Fruit fly (Drosophila melanogaster): ENCODE data around the gene CG2975.

Gene CG2975

dm6 chr2L:2857862-2858734 lies 18.2 kb downstream of the CG2975 start:
- TF ChIP-seq GATAd (GFP tag; optimal IDR thresholded peaks at IDR 0.05) (no peak), Myc (optimal IDR thresholded peaks at IDR 0.05) (no peak), sv (GFP tag; optimal IDR thresholded peaks at IDR 0.05) (no peak), pan (optimal IDR thresholded peaks at IDR 0.05) (no peak), woc (GFP tag; optimal IDR thresholded peaks at IDR 0.05) (peak; percentile 47), dl (GFP tag; optimal IDR thresholded peaks at IDR 0.05; ENCODE audit: insufficient read depth in 1 of 2, partially characterized antibody in 2 of 2) (peak in 1 of 2 experiments; percentile 2), Vsx2 (GFP tag; optimal IDR thresholded peaks at IDR 0.05; ENCODE audit: partially characterized antibody) (no peak), ey (GFP tag; optimal IDR thresholded peaks at IDR 0.05) (peak; percentile 41), usp (GFP tag; optimal IDR thresholded peaks at IDR 0.05) (no peak), sage (GFP tag; optimal IDR thresholded peaks at IDR 0.05) (no peak), CG32264 (GFP tag; optimal IDR thresholded peaks at IDR 0.05) (peak; percentile 23), HLH106 (tag; optimal IDR thresholded peaks at IDR 0.05) (peak; percentile 18), Abd-B (GFP tag; optimal IDR thresholded peaks at IDR 0.05) (no peak), CrebA (GFP tag; optimal IDR thresholded peaks at IDR 0.05; ENCODE audit: borderline replicate concordance) (peak; percentile 51), Hr83 (GFP tag; optimal IDR thresholded peaks at IDR 0.05; ENCODE audit: poor library complexity, severe bottlenecking) (peak; percentile 32), Dfd (GFP tag; optimal IDR thresholded peaks at IDR 0.05) (peak; percentile 15), fru (GFP tag; optimal IDR thresholded peaks at IDR 0.05) (peak; percentile 3), Sp1 (GFP tag; optimal IDR thresholded peaks at IDR 0.05) (peak; percentile 2), dmrt93B (GFP tag; optimal IDR thresholded peaks at IDR 0.05) (no peak), tai (GFP tag; optimal IDR thresholded peaks at IDR 0.05) (peak; percentile 45), jim (GFP tag; optimal IDR thresholded peaks at IDR 0.05) (no peak), Rel (GFP tag; optimal IDR thresholded peaks at IDR 0.05) (no peak), Rel (tag; optimal IDR thresholded peaks at IDR 0.05) (peak; percentile 17), CG9705 (GFP tag; optimal IDR thresholded peaks at IDR 0.05) (no peak), foxo (GFP tag; optimal IDR thresholded peaks at IDR 0.05) (peak in 1 of 2 experiments; percentile 41), dsf (GFP tag; optimal IDR thresholded peaks at IDR 0.05; ENCODE audit: borderline replicate concordance) (no peak), psq (GFP tag; optimal IDR thresholded peaks at IDR 0.05) (no peak), N (GFP tag; optimal IDR thresholded peaks at IDR 0.05) (no peak), lola (GFP tag; optimal IDR thresholded peaks at IDR 0.05) (no peak), Hr78 (GFP tag; optimal IDR thresholded peaks at IDR 0.05) (no peak), rgr (GFP tag; optimal IDR thresholded peaks at IDR 0.05) (peak; percentile 22), Mio (GFP tag; optimal IDR thresholded peaks at IDR 0.05) (no peak), Hnf4 (GFP tag; optimal IDR thresholded peaks at IDR 0.05) (peak; percentile 17), Jra (GFP tag; optimal IDR thresholded peaks at IDR 0.05) (peak; percentile 43), OdsH (GFP tag; optimal IDR thresholded peaks at IDR 0.05) (peak; percentile 24), Dif (GFP tag; optimal IDR thresholded peaks at IDR 0.05; ENCODE audit: partially characterized antibody) (no peak), h (GFP tag; optimal IDR thresholded peaks at IDR 0.05) (peak; percentile 39), brk (GFP tag; optimal IDR thresholded peaks at IDR 0.05) (no peak), br (GFP tag; optimal IDR thresholded peaks at IDR 0.05) (peak; percentile 33)

DNA sequence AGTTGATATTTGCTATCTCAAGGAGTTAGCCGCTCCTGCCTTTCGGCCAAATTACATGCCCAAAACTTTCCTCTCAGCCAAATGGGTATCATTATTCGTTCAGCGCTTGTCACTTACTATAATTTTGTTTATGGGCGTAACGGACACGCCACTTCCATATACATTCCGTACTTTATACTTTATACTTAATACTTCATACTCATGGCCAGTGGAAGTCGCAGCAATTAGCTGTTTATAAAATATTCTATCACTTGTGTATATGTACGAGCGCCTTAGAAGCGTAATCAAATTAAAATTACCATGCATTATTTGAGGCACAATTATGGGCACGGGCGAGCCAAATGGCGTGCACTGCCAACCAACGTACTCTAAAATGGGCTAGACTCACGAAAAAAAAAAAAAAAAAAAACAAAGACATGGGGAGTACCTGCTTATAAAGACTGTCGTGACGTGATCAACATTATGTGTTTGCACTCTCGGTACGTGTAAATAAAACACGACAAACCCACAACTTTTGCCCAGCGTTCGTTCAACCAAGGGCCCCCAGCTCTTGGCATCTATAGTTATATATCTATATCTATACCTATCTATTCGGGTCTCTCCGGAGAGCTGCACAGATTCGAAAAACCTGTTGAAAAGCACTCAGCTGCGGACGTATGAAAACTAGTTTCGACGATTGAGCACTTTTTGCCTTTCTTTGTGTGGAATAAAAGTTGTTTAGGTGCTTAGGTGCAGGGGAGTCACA lies 21.4 kb downstream of the CG2975 start:
- TF ChIP-seq Dif (GFP tag; optimal IDR thresholded peaks at IDR 0.05; ENCODE audit: partially characterized antibody) (no peak), dsf (GFP tag; optimal IDR thresholded peaks at IDR 0.05; ENCODE audit: borderline replicate concordance) (no peak), Hr83 (GFP tag; optimal IDR thresholded peaks at IDR 0.05; ENCODE audit: poor library complexity, severe bottlenecking) (peak; percentile 32), sage (GFP tag; optimal IDR thresholded peaks at IDR 0.05) (no peak), psq (GFP tag; optimal IDR thresholded peaks at IDR 0.05) (no peak)

All from whole organism, wandering third instar larva.